Fruit fly (Drosophila melanogaster): Measurements from ENCODE around the gene Nuak.
A peak's percentile ranks its signal among the peaks of the same experiment; 100 is the strongest.

Gene Nuak

DNA sequence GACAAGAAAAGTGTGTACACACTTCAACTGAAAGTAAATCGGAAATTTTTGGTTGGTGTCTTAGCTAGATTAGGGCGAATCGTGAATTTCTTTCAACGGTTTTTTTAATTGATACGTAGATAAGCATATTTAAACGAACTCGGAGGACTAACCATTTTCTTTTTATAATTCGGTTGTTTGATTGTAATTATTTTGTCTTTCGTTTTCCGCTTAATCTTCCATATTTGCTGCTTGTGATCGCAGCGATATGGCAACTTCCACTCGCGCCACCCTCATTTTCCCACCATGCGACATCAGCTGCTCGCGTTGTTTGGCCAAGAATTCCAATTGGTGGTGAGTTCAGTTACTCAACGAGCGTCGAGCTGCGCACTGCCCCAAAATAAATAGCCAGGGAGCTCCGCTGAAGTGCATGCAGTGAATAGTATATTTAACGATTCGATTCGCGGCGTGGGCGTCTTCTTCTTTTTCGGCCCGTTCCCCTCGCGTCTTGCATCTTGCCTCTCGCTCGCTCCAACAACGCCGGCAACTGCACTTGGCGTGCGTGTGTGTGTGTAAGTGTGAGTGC, at the start of gene Nuak (continued):
- TF ChIP-seq CG7556 (GFP tag; optimal IDR thresholded peaks at IDR 0.05), result peak; percentile 71
- TF ChIP-seq exex (tag; optimal IDR thresholded peaks at IDR 0.05), result peak; percentile 45
- TF ChIP-seq cwo (GFP tag; optimal IDR thresholded peaks at IDR 0.05), result peak; percentile 60
- TF ChIP-seq NK7.1 (GFP tag; optimal IDR thresholded peaks at IDR 0.05), result peak; percentile 82
- peak; percentile 95 for TF ChIP-seq ind (GFP tag; optimal IDR thresholded peaks at IDR 0.05)
- peak; percentile 98 for TF ChIP-seq pnt (GFP tag; optimal IDR thresholded peaks at IDR 0.05)
- peak; percentile 61 for TF ChIP-seq CG7928 (GFP tag; optimal IDR thresholded peaks at IDR 0.05)
- peak; percentile 84 for TF ChIP-seq CG1602 (GFP tag; optimal IDR thresholded peaks at IDR 0.05)
- TF ChIP-seq CG7372 (GFP tag; IDR thresholded peaks at IDR 0.05), result no peak
- peak; percentile 54 for TF ChIP-seq corto (GFP tag; optimal IDR thresholded peaks at IDR 0.05)
- TF ChIP-seq Dek (tag; optimal IDR thresholded peaks at IDR 0.05), result peak; percentile 79
- TF ChIP-seq hth (optimal IDR thresholded peaks at IDR 0.05), result no peak
- peak; percentile 90 for TF ChIP-seq Nf-YC (tag; optimal IDR thresholded peaks at IDR 0.05)
- TF ChIP-seq Spps (tag; optimal IDR thresholded peaks at IDR 0.05), result peak; percentile 32
- TF ChIP-seq CG17361 (GFP tag; IDR thresholded peaks at IDR 0.05), result no peak
- peak; percentile 57 for TF ChIP-seq CG1529 (GFP tag; optimal IDR thresholded peaks at IDR 0.05)
- peak; percentile 63 for TF ChIP-seq CG17802 (tag; optimal IDR thresholded peaks at IDR 0.05)
- peak; percentile 93 to 99 for TF ChIP-seq crp (GFP tag; optimal IDR thresholded peaks at IDR 0.05)
- TF ChIP-seq Fer2 (tag; optimal IDR thresholded peaks at IDR 0.05), result peak; percentile 79
- peak; percentile 70 for TF ChIP-seq nerfin-1 (tag; optimal IDR thresholded peaks at IDR 0.05)
- TF ChIP-seq row (GFP tag; IDR thresholded peaks at IDR 0.05), result no peak
- TF ChIP-seq CG15601 (tag; optimal IDR thresholded peaks at IDR 0.05), result peak; percentile 100
- peak; percentile 68 for TF ChIP-seq pita (GFP tag; optimal IDR thresholded peaks at IDR 0.05)
- no peak for TF ChIP-seq CG3726 (GFP tag; IDR thresholded peaks at IDR 0.05)
- TF ChIP-seq Sin3A (optimal IDR thresholded peaks at IDR 0.05), result peak; percentile 86
- peak; percentile 88 for TF ChIP-seq HmgD (GFP tag; optimal IDR thresholded peaks at IDR 0.05)
- peak; percentile 68 for TF ChIP-seq CG11723 (GFP tag; optimal IDR thresholded peaks at IDR 0.05)
- TF ChIP-seq CG8478 (optimal IDR thresholded peaks at IDR 0.05), result no peak
- TF ChIP-seq CG17612 (GFP tag; IDR thresholded peaks at IDR 0.05), result no peak
- TF ChIP-seq BtbVII (GFP tag; optimal IDR thresholded peaks at IDR 0.05), result peak; percentile 28
- peak; percentile 46 for TF ChIP-seq CG6254 (GFP tag; optimal IDR thresholded peaks at IDR 0.05)
- TF ChIP-seq danr (GFP tag; IDR thresholded peaks at IDR 0.05), result no peak
- TF ChIP-seq CG6765 (GFP tag; optimal IDR thresholded peaks at IDR 0.05), result peak; percentile 54
- peak; percentile 84 for TF ChIP-seq slou (GFP tag; optimal IDR thresholded peaks at IDR 0.05)
- TF ChIP-seq ara (GFP tag; IDR thresholded peaks at IDR 0.05), result no peak
- TF ChIP-seq CG5953 (GFP tag; IDR thresholded peaks at IDR 0.05), result no peak
- TF ChIP-seq CG15011 (GFP tag; optimal IDR thresholded peaks at IDR 0.05), result peak; percentile 66
- TF ChIP-seq Atf3 (GFP tag; optimal IDR thresholded peaks at IDR 0.05), result peak; percentile 91
- no peak for TF ChIP-seq ranshi (GFP tag; IDR thresholded peaks at IDR 0.05)
- TF ChIP-seq D19B (GFP tag; optimal IDR thresholded peaks at IDR 0.05), result peak; percentile 37
- peak; percentile 91 for TF ChIP-seq B-H2 (GFP tag; optimal IDR thresholded peaks at IDR 0.05)
- peak; percentile 90 for TF ChIP-seq CG13424 (tag; optimal IDR thresholded peaks at IDR 0.05)
- no peak for TF ChIP-seq ase (GFP tag; IDR thresholded peaks at IDR 0.05)
- peak; percentile 98 for TF ChIP-seq nmo (GFP tag; optimal IDR thresholded peaks at IDR 0.05)
- TF ChIP-seq CG34376 (GFP tag; optimal IDR thresholded peaks at IDR 0.05), result peak; percentile 73
- TF ChIP-seq sc (optimal IDR thresholded peaks at IDR 0.05), result no peak
- peak; percentile 10 for TF ChIP-seq sc (GFP tag; optimal IDR thresholded peaks at IDR 0.05)
- no peak for TF ChIP-seq unc-4 (GFP tag; IDR thresholded peaks at IDR 0.05; ENCODE audit: partially characterized antibody)
- TF ChIP-seq Hand (GFP tag; optimal IDR thresholded peaks at IDR 0.05), result peak; percentile 17
- TF ChIP-seq grau (tag; optimal IDR thresholded peaks at IDR 0.05), result peak; percentile 87
- peak; percentile 93 for TF ChIP-seq Atf-2 (GFP tag; optimal IDR thresholded peaks at IDR 0.05)

Data from whole organism, embryonic.